Worm (Caenorhabditis elegans) whole organism, young adult: ENCODE measurements around the gene nhr-269.

Source experiments
- B0261.1 ChIP-seq: sonication (generic microtip); optimal IDR thresholded peaks from 2 replicates; lab custom pipeline; 2016; ENCODE audit warnings: mild to moderate bottlenecking, missing genetic modification characterization, moderate library complexity, missing compliant biosample characterization
- C06A6.2 ChIP-seq: fragments of 200-800 bp; sonication (Bioruptor generic); conservative IDR thresholded peaks from 2 replicates; pipeline ENCODE4 v1.3.6; 2022; ENCODE audit warnings: missing genetic modification characterization, missing compliant biosample characterization
- ets-4 ChIP-seq: fragments of 200-800 bp; sonication (Bioruptor generic); optimal IDR thresholded peaks from 2 replicates; lab custom pipeline; 2018; ENCODE audit warnings: mild to moderate bottlenecking, missing genetic modification characterization, missing compliant biosample characterization
- hmg-1.2 ChIP-seq: fragments of 200-800 bp; sonication (Bioruptor generic); IDR thresholded peaks from 2 replicates; pipeline ENCODE4 v1.3.6; 2022; ENCODE audit warnings: missing genetic modification reagents, missing genetic modification characterization, missing compliant biosample characterization
- lin-26 ChIP-seq: fragments of 200-800 bp; sonication (Bioruptor generic); IDR thresholded peaks from 2 replicates; pipeline ENCODE4 v1.3.6; 2022; ENCODE audit warnings: missing genetic modification reagents, missing genetic modification characterization, missing compliant biosample characterization
- madf-6 ChIP-seq: fragments of 200-800 bp; sonication (Bioruptor generic); IDR thresholded peaks from 2 replicates; pipeline ENCODE4 v1.3.6; 2022; ENCODE audit warnings: missing genetic modification reagents, missing genetic modification characterization, missing compliant biosample characterization
- nhr-27 ChIP-seq: fragments of 200-800 bp; sonication (Bioruptor generic); optimal IDR thresholded peaks from 2 replicates; lab custom pipeline; 2018; ENCODE audit warnings: mild to moderate bottlenecking, missing genetic modification characterization, moderate library complexity, missing compliant biosample characterization
- ztf-26 ChIP-seq: sonication (generic microtip); optimal IDR thresholded peaks from 2 replicates; lab custom pipeline; 2017; ENCODE audit warnings: missing genetic modification characterization, missing compliant biosample characterization
- ztf-6 ChIP-seq: fragments of 200-800 bp; sonication (Bioruptor generic); IDR thresholded peaks from 2 replicates; pipeline ENCODE4 v1.3.6; 2022; ENCODE audit warnings: missing genetic modification reagents, missing genetic modification characterization, missing compliant biosample characterization

- TF ChIP-seq madf-6 (GFP tag; lab: Robert Waterston, UW) (no peak), nhr-27 (no peak), ztf-26 (tag; lab: Kevin White, UChicago) (no peak), ets-4 (GFP tag; lab: Kevin White, UChicago) (no peak), hmg-1.2 (GFP tag; lab: Robert Waterston, UW) (no peak), B0261.1 (tag; lab: Kevin White, UChicago) (no peak), lin-26 (GFP tag; lab: Robert Waterston, UW) (no peak), C06A6.2 (GFP tag; lab: Robert Waterston, UW) (no peak), ztf-6 (GFP tag; lab: Robert Waterston, UW) (no peak)
Observed at ce11 chrV:15413847-15414246, 44.2 kb upstream of the nhr-269 start, which contains the start of gene srh-264.
